Worm (Caenorhabditis elegans) whole organism, young adult: ENCODE measurements around the gene col-123.

Experiments
- aptf-3 ChIP-seq: fragments of 200-800 bp; sonication (Bioruptor generic); IDR thresholded peaks from 2 replicates; pipeline ENCODE4 v1.3.6; 2022; ENCODE audit warnings: missing genetic modification characterization, missing compliant biosample characterization
- cebp-1 ChIP-seq, 2 experiments: fragments of 200-800 bp in 1 of 2; sonication (Bioruptor generic) in 1 of 2; sonication (generic microtip) in 1 of 2; IDR thresholded peaks in 1 of 2; optimal IDR thresholded peaks in 1 of 2; 2 replicates each; pipeline versions ENCODE4 v1.3.6 to Lab custom; 2017 to 2022; ENCODE audit warnings: missing compliant biosample characterization in 2 of 2, missing genetic modification characterization in 2 of 2, mild to moderate bottlenecking in 1 of 2, missing genetic modification reagents in 1 of 2, moderate library complexity in 1 of 2
- efl-1 ChIP-seq: fragments of 150-350 bp; optimal IDR thresholded peaks from 2 replicates; lab custom pipeline; 2014; ENCODE audit warnings: missing biosample characterization, missing genetic modification reagents, missing genetic modification characterization
- lir-1 ChIP-seq: fragments of 200-800 bp; sonication (Bioruptor generic); conservative IDR thresholded peaks from 2 replicates; pipeline ENCODE4 v1.3.6; 2022; ENCODE audit warnings: missing genetic modification reagents, missing genetic modification characterization, missing compliant biosample characterization
- madf-10 ChIP-seq: sonication (generic microtip); optimal IDR thresholded peaks from 2 replicates; lab custom pipeline; 2016; ENCODE audit warnings: mild to moderate bottlenecking, missing genetic modification characterization, missing compliant biosample characterization
- madf-8 ChIP-seq: fragments of 200-800 bp; sonication (Bioruptor generic); conservative IDR thresholded peaks from 2 replicates; pipeline ENCODE4 v1.3.6; 2022; ENCODE audit warnings: missing genetic modification reagents, missing genetic modification characterization, missing compliant biosample characterization
- nhr-179 ChIP-seq: sonication (generic microtip); optimal IDR thresholded peaks from 2 replicates; lab custom pipeline; 2016; ENCODE audit warnings: mild to moderate bottlenecking, missing genetic modification characterization, missing compliant biosample characterization
- sea-2 ChIP-seq: fragments of 200-800 bp; sonication (Bioruptor generic); IDR thresholded peaks from 2 replicates; pipeline ENCODE4 v1.3.6; 2022; ENCODE audit warnings: missing genetic modification characterization, missing compliant biosample characterization
- tbx-9 ChIP-seq: sonication (generic microtip); optimal IDR thresholded peaks from 2 replicates; lab custom pipeline; 2016; ENCODE audit warnings: borderline replicate concordance, missing genetic modification characterization, inconsistent platforms, missing compliant biosample characterization
- ztf-3 ChIP-seq: fragments of 200-800 bp; sonication (Bioruptor generic); optimal IDR thresholded peaks from 2 replicates; lab custom pipeline; 2018; ENCODE audit warnings: mild to moderate bottlenecking, missing genetic modification characterization, missing compliant biosample characterization
- ztf-6 ChIP-seq: fragments of 200-800 bp; sonication (Bioruptor generic); IDR thresholded peaks from 2 replicates; pipeline ENCODE4 v1.3.6; 2022; ENCODE audit warnings: missing genetic modification reagents, missing genetic modification characterization, missing compliant biosample characterization

DNA sequence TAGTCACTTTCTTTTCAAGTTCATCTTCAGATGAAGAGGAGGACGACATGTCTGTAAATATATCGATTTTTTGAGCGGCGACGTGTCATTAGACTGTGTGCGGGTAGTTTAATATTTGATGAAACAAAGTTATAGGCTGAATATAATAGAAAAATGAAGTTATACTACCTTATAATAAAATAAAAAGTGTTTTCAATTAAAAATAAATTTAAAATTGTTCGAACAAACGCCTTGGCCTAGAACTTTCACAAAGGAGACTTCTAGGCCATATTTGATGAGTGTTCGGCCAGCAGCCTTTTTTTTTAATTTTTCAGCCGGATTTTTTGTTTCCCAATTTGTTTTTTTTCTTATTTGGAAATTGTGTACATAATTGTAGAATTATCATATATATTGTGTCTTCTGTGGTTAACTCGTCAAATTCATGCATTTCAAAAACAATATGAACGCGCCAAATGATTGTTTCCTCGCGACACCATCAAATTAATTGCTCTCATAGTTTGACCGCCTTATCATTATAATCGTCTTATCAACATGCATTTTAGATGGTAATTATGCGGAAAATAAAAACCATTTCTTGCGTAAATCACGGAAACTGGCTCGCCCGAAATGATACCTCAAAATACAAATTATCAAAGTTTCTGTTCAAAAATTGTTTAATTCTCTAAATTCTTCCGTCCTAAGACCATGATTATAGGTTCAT, 24.3 kb upstream of the col-123 start, which contains the start of gene T13F2.2:
- no peak for TF ChIP-seq tbx-9 (tag; lab: Kevin White, UChicago)
- TF ChIP-seq cebp-1 (GFP tag; IDR thresholded peaks at IDR 0.05; lab: Robert Waterston, UW) = no peak
- no peak for TF ChIP-seq cebp-1 (tag; optimal IDR thresholded peaks at IDR 0.05; lab: Kevin White, UChicago)
- no peak for TF ChIP-seq sea-2 (GFP tag; lab: Robert Waterston, UW)
- no peak for TF ChIP-seq nhr-179 (tag; lab: Kevin White, UChicago)
- no peak for TF ChIP-seq aptf-3 (GFP tag; lab: Robert Waterston, UW)
- no peak for TF ChIP-seq efl-1
- no peak for TF ChIP-seq lir-1
- no peak for TF ChIP-seq ztf-6
- TF ChIP-seq ztf-3 (GFP tag; lab: Kevin White, UChicago) = no peak
- no peak for TF ChIP-seq madf-10 (tag; lab: Kevin White, UChicago)
- TF ChIP-seq madf-8 = no peak
